Worm (Caenorhabditis elegans): Measurements from ENCODE around the gene F57G9.3.

Gene F57G9.3

DNA sequence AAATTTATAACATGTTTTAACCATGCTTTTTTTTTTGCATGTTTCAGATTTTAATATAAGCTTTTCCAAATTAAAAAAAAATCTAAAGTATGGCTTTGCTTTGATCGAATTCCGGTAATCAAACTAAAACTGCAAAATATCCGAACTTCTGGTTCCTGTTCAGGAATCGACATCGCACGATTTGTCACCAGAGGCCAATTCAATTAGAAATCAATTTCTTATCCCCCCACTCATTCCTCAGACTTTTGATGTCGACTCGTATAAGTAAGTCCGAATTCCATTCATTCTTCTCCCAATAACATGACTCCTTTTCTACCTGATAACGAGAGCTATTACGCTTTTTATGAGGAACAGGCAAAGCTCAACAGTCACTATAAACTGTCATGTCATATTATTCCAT lies 38.2 kb upstream of the F57G9.3 start, which contains the start of gene srh-27:
Gene srh-27, plus strand, starts transcription at position 301 of the 400 bp plus-strand sequence.
- no peak for TF ChIP-seq nhr-42 (GFP tag; IDR thresholded peaks at IDR 0.05)
- no peak for TF ChIP-seq F26F4.8 (GFP tag; conservative IDR thresholded peaks at IDR 0.05)
- no peak for TF ChIP-seq dve-1 (tag; optimal IDR thresholded peaks at IDR 0.05; ENCODE audit: insufficient read depth)
- TF ChIP-seq ZK546.5 (tag; optimal IDR thresholded peaks at IDR 0.05) = no peak
- TF ChIP-seq Y105C5A.15 (GFP tag; IDR thresholded peaks at IDR 0.05) = no peak

DNA sequence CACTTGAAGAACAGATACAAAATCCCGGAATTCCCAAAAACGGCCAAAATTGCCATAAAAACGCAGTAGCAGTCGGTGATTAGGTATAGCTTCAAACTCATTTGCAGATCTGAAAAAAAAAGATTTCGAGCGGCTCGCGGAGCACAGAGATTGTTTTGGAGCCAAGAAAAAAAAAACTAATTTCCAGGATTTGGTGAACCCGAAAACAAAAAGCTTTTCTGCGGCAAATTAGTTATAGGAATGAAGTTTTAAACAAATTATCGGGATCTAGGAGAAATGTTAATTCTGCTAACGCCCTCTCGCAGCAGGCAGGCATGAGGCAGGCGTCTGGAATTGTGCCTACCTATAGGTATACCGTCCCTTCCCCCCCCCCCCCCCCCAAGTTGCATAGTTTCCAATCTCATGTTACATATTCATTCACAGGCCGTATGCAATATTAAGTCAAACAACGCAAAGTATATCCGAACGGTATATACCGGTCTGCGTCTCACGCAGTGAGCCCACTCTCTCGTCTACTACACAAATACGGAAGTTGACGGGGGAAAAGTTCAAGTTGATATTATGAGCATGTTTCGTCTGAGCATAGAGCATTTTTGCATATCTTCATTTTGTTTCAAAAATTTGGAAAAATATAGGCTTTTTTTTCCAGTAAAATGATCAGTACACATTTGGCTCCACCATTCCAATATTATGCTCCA lies 34.8 kb upstream of the F57G9.3 start, which contains the start of the genes W05H5.1 and pitr-6:
Gene W05H5.1, minus strand, starts transcription at position 101 of the 698 bp plus-strand sequence.
Gene pitr-6, plus strand, starts transcription at position 648 of the 698 bp plus-strand sequence.
- TF ChIP-seq aha-1 (tag) (peak; percentile 55), ceh-32 (tag; optimal IDR thresholded peaks at IDR 0.05; ENCODE audit: poor library complexity) (no peak)

DNA sequence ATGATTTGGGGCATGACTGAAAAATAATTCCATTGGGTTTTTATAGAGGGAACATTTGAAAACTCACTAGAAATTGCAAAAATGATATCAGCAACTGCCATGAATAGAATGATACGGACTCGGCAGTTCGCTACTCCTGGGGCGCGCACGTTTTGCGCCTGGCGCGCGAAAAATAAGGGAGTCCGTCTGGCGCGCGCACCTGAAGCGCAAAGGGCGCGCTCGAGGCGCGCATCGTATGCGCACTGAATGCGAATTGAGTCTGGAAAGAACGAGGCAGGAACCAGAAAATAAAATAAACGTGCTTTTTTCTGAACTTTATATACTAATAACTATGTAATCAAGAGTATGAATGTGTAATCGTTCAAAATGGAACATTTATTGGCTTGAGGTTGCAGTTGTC lies 31.2 kb upstream of the F57G9.3 start, which contains the start of gene Y57A10C.10:
Gene Y57A10C.10, minus strand, starts transcription at position 101 of the 400 bp plus-strand sequence.
- peak; percentile 12; the same call in 1 of the 2 replicates for TF ChIP-seq set-16 (GFP tag; IDR thresholded peaks at IDR 0.05)

DNA sequence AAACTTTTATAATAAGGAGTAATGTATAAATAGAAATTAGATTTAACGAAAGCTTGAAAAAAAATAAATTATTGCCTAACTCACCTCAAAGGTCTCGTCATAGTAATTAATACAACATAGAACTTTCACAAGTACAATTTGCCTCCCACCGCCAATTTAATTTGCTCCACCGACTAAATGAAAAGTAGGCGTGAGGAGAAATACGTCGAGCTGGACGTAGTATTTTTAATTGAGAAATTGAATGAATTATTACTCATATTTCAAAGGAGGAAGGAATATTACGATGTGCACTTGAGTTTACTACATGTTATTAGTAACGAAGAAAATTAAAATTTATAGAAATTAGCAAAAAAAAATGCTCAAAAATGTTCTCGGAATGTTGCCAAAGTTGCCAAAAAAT lies 28.4 kb upstream of the F57G9.3 start, which contains the start of gene Y57A10C.9:
Gene Y57A10C.9, minus strand, starts transcription at position 101 of the 400 bp plus-strand sequence.
- TF ChIP-seq T26A8.4 (GFP tag; IDR thresholded peaks at IDR 0.05) = no peak

DNA sequence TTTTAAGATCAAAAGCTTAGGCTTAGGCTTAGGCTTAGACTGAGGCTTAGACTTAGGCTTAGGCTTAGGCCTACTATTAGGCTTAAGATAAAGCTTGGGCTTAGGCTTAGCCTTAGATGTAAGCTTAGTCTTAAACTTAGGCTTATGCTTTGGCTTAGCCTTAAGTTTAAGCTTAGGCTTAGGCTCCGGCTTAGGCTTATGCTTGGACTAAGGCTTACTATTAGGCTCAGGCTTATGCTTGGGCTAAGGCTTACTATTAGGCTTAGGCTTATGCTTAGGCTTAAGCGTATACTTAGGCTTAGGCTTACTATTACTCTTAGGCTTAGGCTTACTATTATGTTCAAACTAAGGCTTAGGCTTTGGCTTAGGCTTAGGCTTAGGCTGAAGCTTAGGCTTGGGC lies 26.7 kb upstream of the F57G9.3 start:
- no peak for TF ChIP-seq tra-1 (GFP tag; IDR thresholded peaks at IDR 0.05)
- TF ChIP-seq snpc-4 (tag; optimal IDR thresholded peaks at IDR 0.05) = no peak
- TF ChIP-seq hif-1 (tag; optimal IDR thresholded peaks at IDR 0.05) = no peak
- TF ChIP-seq lir-3 (tag; optimal IDR thresholded peaks at IDR 0.05) = no peak
- 0 out of 2 replicates have a peak, but pooled peaks have one; percentile 32 for TF ChIP-seq lim-7 (GFP tag; IDR thresholded peaks at IDR 0.05)
- no peak for TF ChIP-seq D1046.2 (GFP tag; IDR thresholded peaks at IDR 0.05)
- TF ChIP-seq nhr-25 (tag; optimal IDR thresholded peaks at IDR 0.05; ENCODE audit: borderline replicate concordance, insufficient read depth) = no peak
- TF ChIP-seq nhr-237 (tag; optimal IDR thresholded peaks at IDR 0.05) = no peak

DNA sequence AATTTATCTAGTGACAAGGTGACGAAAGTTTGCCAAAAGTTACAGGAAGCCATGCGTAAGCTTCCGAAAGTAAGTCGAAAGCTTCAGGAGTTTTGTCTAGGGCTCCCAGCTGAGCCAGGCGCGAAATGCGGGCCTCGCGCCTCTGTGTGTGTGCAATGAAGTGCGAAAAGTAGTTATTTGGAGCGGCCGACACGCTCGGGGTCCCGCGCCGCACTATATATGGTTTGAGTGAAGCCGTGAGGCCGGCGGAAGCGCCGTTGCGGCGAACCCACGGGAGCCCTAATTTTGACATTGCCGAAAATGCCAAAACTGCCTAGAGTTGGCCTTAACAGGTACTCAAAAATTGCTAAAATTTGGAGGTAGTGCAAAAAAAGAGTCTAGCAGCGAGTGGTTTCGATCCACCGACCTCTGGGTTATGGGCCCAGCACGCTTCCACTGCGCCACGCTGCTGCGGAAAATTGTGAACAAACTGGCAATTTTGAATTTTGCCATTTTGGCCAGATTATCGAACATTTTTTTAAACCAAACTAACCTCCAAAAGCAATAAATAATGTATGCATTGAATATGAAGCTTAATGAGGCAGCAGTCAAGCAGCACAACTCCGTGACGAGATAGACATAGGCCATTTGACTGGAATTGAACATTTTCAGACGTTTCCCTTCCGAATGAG lies 25.3 kb upstream of the F57G9.3 start:
- TF ChIP-seq sdz-12 (GFP tag; optimal IDR thresholded peaks at IDR 0.05) (no peak), pha-4 (GFP tag; IDR thresholded peaks at IDR 0.05) (peak; percentile 18; the same call in 1 of the 2 replicates), pha-4 (tag; optimal IDR thresholded peaks at IDR 0.05) (no peak), snpc-4 (tag; optimal IDR thresholded peaks at IDR 0.05) (no peak), ZK337.2 (GFP tag; IDR thresholded peaks at IDR 0.05) (no peak), Y5F2A.4 (GFP tag; optimal IDR thresholded peaks at IDR 0.05) (no peak), ceh-44 (GFP tag; IDR thresholded peaks at IDR 0.05) (no peak), nhr-28 (tag; optimal IDR thresholded peaks at IDR 0.05) (no peak), dmd-9 (GFP tag; IDR thresholded peaks at IDR 0.05) (0 out of 2 replicates have a peak, but pooled peaks have one; percentile 61), spr-3 (GFP tag; optimal IDR thresholded peaks at IDR 0.05) (no peak), aha-1 (tag) (no peak), tra-1 (GFP tag; IDR thresholded peaks at IDR 0.05) (no peak), mes-2 (tag; optimal IDR thresholded peaks at IDR 0.05; ENCODE audit: poor library complexity, severe bottlenecking) (no peak), ctbp-1 (GFP tag; IDR thresholded peaks at IDR 0.05) (no peak), zip-2 (tag; optimal IDR thresholded peaks at IDR 0.05) (no peak), F49E8.2 (tag; optimal IDR thresholded peaks at IDR 0.05; ENCODE audit: borderline replicate concordance) (no peak), dmd-8 (GFP tag; IDR thresholded peaks at IDR 0.05) (0 out of 2 replicates have a peak, but pooled peaks have one; percentile 47), ztf-7 (tag; optimal IDR thresholded peaks at IDR 0.05) (no peak), Y105C5A.15 (GFP tag; IDR thresholded peaks at IDR 0.05) (no peak), set-16 (GFP tag; IDR thresholded peaks at IDR 0.05) (peak; percentile 62), zfp-3 (GFP tag; conservative IDR thresholded peaks at IDR 0.05) (no peak), gei-8 (GFP tag; optimal IDR thresholded peaks at IDR 0.05) (no peak), mxl-2 (GFP tag; conservative IDR thresholded peaks at IDR 0.05) (no peak), ZK546.5 (tag; optimal IDR thresholded peaks at IDR 0.05) (no peak), aly-2 (tag; optimal IDR thresholded peaks at IDR 0.05) (no peak), php-3 (GFP tag; IDR thresholded peaks at IDR 0.05) (no peak), lin-13 (GFP tag; optimal IDR thresholded peaks at IDR 0.05) (no peak)
